Worm (Caenorhabditis elegans) whole organism, midembryonic: ENCODE data around the gene B0001.2.

ENCODE experiments used
- T22C8.4 ChIP-seq: fragments of 200-800 bp; sonication (Bioruptor generic); IDR thresholded peaks from 2 replicates; pipeline ENCODE4 v1.3.6; 2022; ENCODE audit warnings: missing genetic modification characterization, missing compliant biosample characterization
- cog-1 ChIP-seq: sonication (generic microtip); optimal IDR thresholded peaks from 2 replicates; lab custom pipeline; 2016; ENCODE audit warnings: missing genetic modification characterization, missing compliant biosample characterization
- klf-2 ChIP-seq: fragments of 200-800 bp; sonication (Bioruptor generic); conservative IDR thresholded peaks from 2 replicates; pipeline ENCODE4 v1.3.6; 2022; ENCODE audit warnings: missing genetic modification reagents, missing genetic modification characterization, missing compliant biosample characterization
- med-1 ChIP-seq: sonication (generic microtip); optimal IDR thresholded peaks from 2 replicates; lab custom pipeline; 2017; ENCODE audit warnings: missing genetic modification characterization, mild to moderate bottlenecking, missing compliant biosample characterization, antibody characterized with exemption, missing genetic modification reagents; ENCODE audit not compliant: insufficient read depth
- ref-1 ChIP-seq: fragments of 200-800 bp; sonication (Bioruptor generic); conservative IDR thresholded peaks from 2 replicates; pipeline ENCODE4 v1.3.6; 2022; ENCODE audit warnings: missing genetic modification reagents, missing genetic modification characterization, missing compliant biosample characterization
- tab-1 ChIP-seq: fragments of 200-800 bp; sonication (Bioruptor generic); IDR thresholded peaks from 2 replicates; pipeline ENCODE4 v1.3.6; 2022; ENCODE audit warnings: missing genetic modification characterization, missing compliant biosample characterization
- ztf-23 ChIP-seq: fragments of 200-800 bp; sonication (Bioruptor generic); IDR thresholded peaks from 2 replicates; pipeline ENCODE4 v1.3.6; 2022; ENCODE audit warnings: missing genetic modification reagents, missing genetic modification characterization, missing compliant biosample characterization
- ztf-29 ChIP-seq: fragments of 200-800 bp; sonication (Bioruptor generic); IDR thresholded peaks from 2 replicates; pipeline ENCODE4 v1.3.6; 2022; ENCODE audit warnings: missing genetic modification reagents, missing genetic modification characterization, missing compliant biosample characterization

- TF ChIP-seq ztf-29 (GFP tag; lab: Robert Waterston, UW), result no peak
- no peak for TF ChIP-seq med-1 (GFP tag; lab: Kevin White, UChicago)
- TF ChIP-seq T22C8.4 (GFP tag; lab: Robert Waterston, UW), result no peak
- no peak for TF ChIP-seq ref-1 (GFP tag; lab: Robert Waterston, UW)
- no peak for TF ChIP-seq cog-1
- TF ChIP-seq klf-2 (GFP tag; lab: Robert Waterston, UW), result no peak
- no peak for TF ChIP-seq tab-1 (GFP tag; lab: Robert Waterston, UW)
- no peak for TF ChIP-seq ztf-23
Observed at ce11 chrIV:12199538-12200158, 48.9 kb upstream of the B0001.2 start.
